Fruit fly (Drosophila melanogaster): ENCODE data around the gene Cox10.

The Cox10 gene

dm6 chr2L:10381890-10382450 lies 50.7 kb downstream of the Cox10 start, which contains the start of gene CG5096 (continued):
- peak; percentile 79 for TF ChIP-seq ara (GFP tag; IDR thresholded peaks at IDR 0.05)
- TF ChIP-seq CG10147 (GFP tag; optimal IDR thresholded peaks at IDR 0.05) = peak; percentile 85
- TF ChIP-seq Vsx1 (GFP tag; optimal IDR thresholded peaks at IDR 0.05) = peak; percentile 67
- TF ChIP-seq Atf-2 (GFP tag; optimal IDR thresholded peaks at IDR 0.05) = peak; percentile 70
- peak; percentile 90 for TF ChIP-seq CG12659 (GFP tag; optimal IDR thresholded peaks at IDR 0.05)
- peak; percentile 64 for TF ChIP-seq CG6654 (GFP tag; optimal IDR thresholded peaks at IDR 0.05)
- peak; percentile 81 for TF ChIP-seq onecut (GFP tag; IDR thresholded peaks at IDR 0.05)
- peak; percentile 92 for TF ChIP-seq cwo (GFP tag; optimal IDR thresholded peaks at IDR 0.05)
- peak; percentile 68 for TF ChIP-seq CG18764 (GFP tag; optimal IDR thresholded peaks at IDR 0.05)
- peak; percentile 89 for TF ChIP-seq Xrp1 (GFP tag; IDR thresholded peaks at IDR 0.05)
- TF ChIP-seq sc (optimal IDR thresholded peaks at IDR 0.05) = no peak
- peak; percentile 51 for TF ChIP-seq sc (GFP tag; optimal IDR thresholded peaks at IDR 0.05)
- no peak for TF ChIP-seq nerfin-2 (GFP tag; IDR thresholded peaks at IDR 0.05; ENCODE audit: partially characterized antibody)
- TF ChIP-seq Abd-B (GFP tag; optimal IDR thresholded peaks at IDR 0.05) = no peak
- peak; percentile 69 for TF ChIP-seq eyg (GFP tag; optimal IDR thresholded peaks at IDR 0.05)
- peak; percentile 46 for TF ChIP-seq CG3163 (GFP tag; optimal IDR thresholded peaks at IDR 0.05)
- peak; percentile 23 for TF ChIP-seq gcm2 (GFP tag; optimal IDR thresholded peaks at IDR 0.05)
- TF ChIP-seq vfl (GFP tag; optimal IDR thresholded peaks at IDR 0.05) = peak; percentile 57
- TF ChIP-seq tna (GFP tag; IDR thresholded peaks at IDR 0.05; ENCODE audit: partially characterized antibody) = no peak
- TF ChIP-seq CG30431 (GFP tag; optimal IDR thresholded peaks at IDR 0.05) = peak; percentile 52
- TF ChIP-seq Ets97D (GFP tag; optimal IDR thresholded peaks at IDR 0.05) = peak; percentile 50
- peak; percentile 82 for TF ChIP-seq Taf1 (GFP tag; IDR thresholded peaks at IDR 0.05)
- TF ChIP-seq pzg (GFP tag; optimal IDR thresholded peaks at IDR 0.05) = peak; percentile 10
- peak; percentile 90 for TF ChIP-seq CG2712 (tag; optimal IDR thresholded peaks at IDR 0.05)
- TF ChIP-seq Dref (GFP tag; IDR thresholded peaks at IDR 0.05) = no peak
- TF ChIP-seq danr (GFP tag; IDR thresholded peaks at IDR 0.05) = peak; percentile 81
- peak; percentile 77; the same call in 2 of the 3 replicates for TF ChIP-seq ase (GFP tag; IDR thresholded peaks at IDR 0.05)
- TF ChIP-seq Max (GFP tag; optimal IDR thresholded peaks at IDR 0.05) = peak; percentile 70
- TF ChIP-seq disco-r (GFP tag; optimal IDR thresholded peaks at IDR 0.05) = peak; percentile 59
- TF ChIP-seq hbn (GFP tag; IDR thresholded peaks at IDR 0.05; ENCODE audit: partially characterized antibody) = no peak
- TF ChIP-seq CG12942 (GFP tag; optimal IDR thresholded peaks at IDR 0.05) = peak; percentile 76
- TF ChIP-seq abd-A (tag; optimal IDR thresholded peaks at IDR 0.05) = no peak
- TF ChIP-seq CG12071 (GFP tag; optimal IDR thresholded peaks at IDR 0.05) = no peak
- no peak for TF ChIP-seq Hey (tag; optimal IDR thresholded peaks at IDR 0.05)
- peak; percentile 53 for TF ChIP-seq pum (GFP tag; optimal IDR thresholded peaks at IDR 0.05)
- no peak for TF ChIP-seq fru (optimal IDR thresholded peaks at IDR 0.05)
- TF ChIP-seq yki (optimal IDR thresholded peaks at IDR 0.05) = no peak
- peak; percentile 89 for TF ChIP-seq Awh (GFP tag; IDR thresholded peaks at IDR 0.05)
- TF ChIP-seq Rx (GFP tag; IDR thresholded peaks at IDR 0.05) = no peak
- no peak; the same call in 1 of the 2 replicates for TF ChIP-seq CG8765 (GFP tag; IDR thresholded peaks at IDR 0.05)
- TF ChIP-seq CG13775 (GFP tag; optimal IDR thresholded peaks at IDR 0.05) = peak; percentile 70
- no peak for TF ChIP-seq HmgD (GFP tag; optimal IDR thresholded peaks at IDR 0.05)
- TF ChIP-seq Hand (GFP tag; optimal IDR thresholded peaks at IDR 0.05) = peak; percentile 89
- TF ChIP-seq emc (GFP tag; optimal IDR thresholded peaks at IDR 0.05) = peak; percentile 59
- peak; percentile 65; the same call in 1 of the 3 replicates for TF ChIP-seq CG11093 (GFP tag; IDR thresholded peaks at IDR 0.05)
- TF ChIP-seq dysf (GFP tag; IDR thresholded peaks at IDR 0.05) = peak; percentile 90
- peak; percentile 82 for TF ChIP-seq CG12744 (GFP tag; optimal IDR thresholded peaks at IDR 0.05)
- TF ChIP-seq mirr (GFP tag; optimal IDR thresholded peaks at IDR 0.05) = peak; percentile 91
- TF ChIP-seq Ssrp (tag; optimal IDR thresholded peaks at IDR 0.05) = peak; percentile 62
- peak; percentile 79 for TF ChIP-seq CG32772 (GFP tag; IDR thresholded peaks at IDR 0.05)
- no peak for TF ChIP-seq Gsc (GFP tag; IDR thresholded peaks at IDR 0.05)
- peak; percentile 70; the same call in 1 of the 3 replicates for TF ChIP-seq CG2199 (GFP tag; IDR thresholded peaks at IDR 0.05)

Data from whole organism, embryonic.